Worm (Caenorhabditis elegans) whole organism, mixed stage, embryonic: ENCODE results near the gene srh-37.

Source experiments
- bed-3 ChIP-seq: fragments of 200-800 bp; sonication (Bioruptor generic); optimal IDR thresholded peaks from 3 replicates; lab custom pipeline; 2018; ENCODE audit warnings: mild to moderate bottlenecking, missing genetic modification characterization, moderate library complexity, missing compliant biosample characterization
- blmp-1 ChIP-seq: fragments of 150-350 bp; optimal IDR thresholded peaks from 2 replicates; lab custom pipeline; 2014; ENCODE audit warnings: missing biosample characterization, missing genetic modification characterization
- ceh-43 ChIP-seq: fragments of 200-800 bp; sonication (Bioruptor generic); optimal IDR thresholded peaks from 2 replicates; lab custom pipeline; 2018; ENCODE audit warnings: mild to moderate bottlenecking, missing genetic modification characterization, moderate library complexity, missing compliant biosample characterization
- ceh-83 ChIP-seq: fragments of 200-800 bp; sonication (Bioruptor generic); optimal IDR thresholded peaks from 2 replicates; lab custom pipeline; 2018; ENCODE audit warnings: mild to moderate bottlenecking, missing genetic modification characterization, missing compliant biosample characterization
- ces-1 ChIP-seq: fragments of 150-350 bp; optimal IDR thresholded peaks from 2 replicates; lab custom pipeline; 2014; ENCODE audit warnings: missing biosample characterization, missing genetic modification reagents, missing genetic modification characterization
- cnd-1 ChIP-seq: fragments of 200-800 bp; sonication (Bioruptor generic); optimal IDR thresholded peaks from 2 replicates; lab custom pipeline; 2018; ENCODE audit warnings: mild to moderate bottlenecking, missing genetic modification characterization, missing compliant biosample characterization
- drap-1 ChIP-seq: fragments of 200-800 bp; sonication (Bioruptor generic); optimal IDR thresholded peaks from 3 replicates; lab custom pipeline; 2018; ENCODE audit warnings: mild to moderate bottlenecking, missing genetic modification characterization, missing compliant biosample characterization
- elt-1 ChIP-seq: sonication (generic microtip); optimal IDR thresholded peaks from 2 replicates; lab custom pipeline; 2017; ENCODE audit warnings: missing genetic modification characterization, mild to moderate bottlenecking, missing compliant biosample characterization, antibody characterized with exemption, moderate library complexity, borderline replicate concordance; ENCODE audit not compliant: insufficient read depth
- flh-1 ChIP-seq: fragments of 200-800 bp; sonication (Bioruptor generic); optimal IDR thresholded peaks from 2 replicates; lab custom pipeline; 2018; ENCODE audit warnings: mild to moderate bottlenecking, missing genetic modification characterization, moderate library complexity, missing compliant biosample characterization
- ham-2 ChIP-seq: fragments of 200-800 bp; sonication (Bioruptor generic); optimal IDR thresholded peaks from 2 replicates; lab custom pipeline; 2018; ENCODE audit warnings: mild to moderate bottlenecking, missing genetic modification characterization, missing compliant biosample characterization
- hlh-1 ChIP-seq: fragments of 150-350 bp; optimal IDR thresholded peaks from 2 replicates; lab custom pipeline; 2014; ENCODE audit warnings: missing biosample characterization, missing genetic modification reagents, missing genetic modification characterization
- lin-13 ChIP-seq: fragments of 150-350 bp; optimal IDR thresholded peaks from 2 replicates; lab custom pipeline; 2014; ENCODE audit warnings: missing biosample characterization, missing genetic modification characterization
- lin-32 ChIP-seq: fragments of 200-800 bp; sonication (Bioruptor generic); optimal IDR thresholded peaks from 2 replicates; lab custom pipeline; 2018; ENCODE audit warnings: mild to moderate bottlenecking, missing genetic modification characterization, missing compliant biosample characterization
- lsy-2 ChIP-seq: fragments of 150-350 bp; optimal IDR thresholded peaks from 2 replicates; lab custom pipeline; 2014; ENCODE audit warnings: missing biosample characterization, missing genetic modification characterization
- mab-5 ChIP-seq: fragments of 150-350 bp; optimal IDR thresholded peaks from 2 replicates; lab custom pipeline; 2014; ENCODE audit warnings: missing biosample characterization, missing genetic modification characterization
- mep-1 ChIP-seq: fragments of 150-350 bp; optimal IDR thresholded peaks from 2 replicates; lab custom pipeline; 2017; ENCODE audit warnings: missing biosample characterization, missing genetic modification reagents, missing genetic modification characterization, inconsistent platforms
- mls-2 ChIP-seq: sonication (generic microtip); optimal IDR thresholded peaks from 2 replicates; lab custom pipeline; 2016; ENCODE audit warnings: mild to moderate bottlenecking, missing genetic modification characterization, moderate library complexity, missing compliant biosample characterization
- nhr-12 ChIP-seq: fragments of 150-350 bp; optimal IDR thresholded peaks from 2 replicates; lab custom pipeline; 2014; ENCODE audit warnings: missing biosample characterization, missing genetic modification characterization
- nhr-2 ChIP-seq: fragments of 150-350 bp; optimal IDR thresholded peaks from 2 replicates; lab custom pipeline; 2014; ENCODE audit warnings: missing biosample characterization, missing genetic modification characterization
- nhr-237 ChIP-seq: fragments of 150-350 bp; optimal IDR thresholded peaks from 2 replicates; lab custom pipeline; 2014; ENCODE audit warnings: missing biosample characterization, missing genetic modification characterization
- nhr-28 ChIP-seq: fragments of 150-350 bp; optimal IDR thresholded peaks from 2 replicates; lab custom pipeline; 2014; ENCODE audit warnings: missing biosample characterization, missing genetic modification characterization
- nhr-76 ChIP-seq: sonication (generic microtip); optimal IDR thresholded peaks from 2 replicates; lab custom pipeline; 2017; ENCODE audit warnings: missing biosample characterization, missing genetic modification characterization
- pha-4 ChIP-seq: fragments of 150-350 bp; optimal IDR thresholded peaks from 2 replicates; lab custom pipeline; 2018; ENCODE audit warnings: missing biosample characterization, missing genetic modification reagents, missing genetic modification characterization
- sem-2 ChIP-seq: fragments of 200-800 bp; sonication (Bioruptor generic); optimal IDR thresholded peaks from 2 replicates; lab custom pipeline; 2018; ENCODE audit warnings: mild to moderate bottlenecking, missing genetic modification characterization, missing compliant biosample characterization
- snpc-4 ChIP-seq: fragments of 150-350 bp; optimal IDR thresholded peaks from 2 replicates; lab custom pipeline; 2014; ENCODE audit warnings: missing biosample characterization, missing genetic modification characterization
- sptf-1 ChIP-seq: sonication (generic microtip); optimal IDR thresholded peaks from 2 replicates; lab custom pipeline; 2017; ENCODE audit warnings: mild to moderate bottlenecking, missing genetic modification characterization, moderate library complexity, missing compliant biosample characterization
- tbx-8 ChIP-seq: fragments of 200-800 bp; sonication (Bioruptor generic); optimal IDR thresholded peaks from 2 replicates; lab custom pipeline; 2018; ENCODE audit warnings: mild to moderate bottlenecking, missing genetic modification characterization, moderate library complexity, missing compliant biosample characterization
- unc-120 ChIP-seq: sonication (generic microtip); optimal IDR thresholded peaks from 2 replicates; lab custom pipeline; 2017; ENCODE audit warnings: missing genetic modification characterization, missing compliant biosample characterization; ENCODE audit not compliant: poor library complexity, severe bottlenecking
- zip-8 ChIP-seq: fragments of 150-350 bp; optimal IDR thresholded peaks from 2 replicates; lab custom pipeline; 2014; ENCODE audit warnings: missing biosample characterization, missing genetic modification characterization

The srh-37 gene

DNA sequence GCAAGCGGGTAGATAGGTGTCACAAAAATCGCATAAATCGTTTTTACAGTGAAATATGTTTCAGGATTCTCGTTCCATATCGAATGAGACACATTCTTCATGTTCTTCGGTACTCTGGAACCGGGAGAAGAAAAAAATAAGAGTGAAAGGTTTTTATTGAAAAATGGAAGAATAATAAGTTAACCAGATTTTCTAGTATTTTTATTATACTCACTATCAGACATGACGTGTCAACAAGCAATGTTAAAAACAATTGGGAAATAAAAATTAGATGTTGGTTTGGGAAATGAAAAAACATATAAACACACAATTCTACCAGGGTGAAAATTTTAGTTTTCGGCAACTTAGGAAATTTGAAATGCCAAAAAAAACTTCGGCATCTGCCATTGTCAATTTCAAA is at the start of gene srh-37:
Gene srh-37 (minus strand): TSS at position 101 of the 400 bp plus-strand sequence.
- TF ChIP-seq bed-3 (GFP tag; lab: Kevin White, UChicago) = no peak
- no peak for TF ChIP-seq tbx-8

- TF ChIP-seq ham-2 (GFP tag; lab: Kevin White, UChicago) (no peak), drap-1 (GFP tag; lab: Kevin White, UChicago) (no peak), nhr-2 (tag; lab: Kevin White, UChicago) (no peak), mep-1 (tag; lab: Kevin White, UChicago) (no peak), blmp-1 (tag; lab: Kevin White, UChicago) (no peak), bed-3 (GFP tag; lab: Kevin White, UChicago) (no peak), sptf-1 (tag; lab: Kevin White, UChicago) (no peak)
Observed at ce11 chrV:559940-560339, 47.6 kb upstream of the srh-37 start, which contains the start of gene srx-7. Gene srx-7 (plus strand): TSS chrV:560195.

DNA sequence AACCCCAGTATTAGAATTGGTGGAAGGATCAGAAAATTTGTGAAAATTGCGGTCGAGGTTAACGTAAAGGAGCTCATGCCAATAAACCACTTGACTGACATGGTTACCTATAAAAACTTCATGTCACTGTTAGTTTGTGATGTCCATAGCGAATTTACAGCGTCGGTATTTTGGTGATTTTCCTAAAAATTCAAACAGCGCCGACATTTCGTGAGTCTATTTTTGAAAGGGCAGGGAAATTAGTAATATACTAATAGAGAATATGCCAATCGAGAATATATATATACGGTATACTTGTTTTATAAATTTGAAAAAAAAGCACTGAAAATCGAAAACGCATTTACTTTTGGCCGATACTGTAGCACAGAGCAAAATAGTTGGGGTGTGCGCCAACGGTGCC is 43.7 kb upstream of the srh-37 start, which contains the start of gene srx-8:
Gene srx-8 (minus strand): TSS at position 101 of the 400 bp plus-strand sequence.
- TF ChIP-seq mep-1 (tag; lab: Kevin White, UChicago) (no peak), ceh-83 (no peak), hlh-1 (tag; lab: Kevin White, UChicago) (no peak), nhr-237 (tag; lab: Kevin White, UChicago) (no peak), sem-2 (GFP tag; lab: Kevin White, UChicago) (no peak), sptf-1 (tag; lab: Kevin White, UChicago) (no peak), nhr-28 (no peak), ham-2 (GFP tag; lab: Kevin White, UChicago) (no peak), ces-1 (GFP tag; lab: Kevin White, UChicago) (no peak), nhr-76 (tag; lab: Kevin White, UChicago) (no peak), cnd-1 (no peak), lsy-2 (tag; lab: Kevin White, UChicago) (no peak), lin-32 (GFP tag; lab: Kevin White, UChicago) (no peak), unc-120 (tag; lab: Kevin White, UChicago) (no peak), flh-1 (GFP tag; lab: Kevin White, UChicago) (no peak)

ce11 chrV:553067-553466 is 40.7 kb upstream of the srh-37 start, which contains the start of gene C14C6.8:
Gene C14C6.8 (minus strand): TSS chrV:553167.
- TF ChIP-seq sptf-1 (tag; lab: Kevin White, UChicago) = no peak
- no peak for TF ChIP-seq mls-2
- no peak for TF ChIP-seq flh-1 (GFP tag; lab: Kevin White, UChicago)
- no peak for TF ChIP-seq lsy-2 (tag; lab: Kevin White, UChicago)

- TF ChIP-seq pha-4 (tag; lab: Kevin White, UChicago) (no peak), ceh-43 (no peak), nhr-12 (tag; lab: Kevin White, UChicago) (no peak), ces-1 (GFP tag; lab: Kevin White, UChicago) (no peak), nhr-28 (no peak), unc-120 (tag; lab: Kevin White, UChicago) (no peak)
Observed at ce11 chrV:552406-552805, 40.1 kb upstream of the srh-37 start.

DNA sequence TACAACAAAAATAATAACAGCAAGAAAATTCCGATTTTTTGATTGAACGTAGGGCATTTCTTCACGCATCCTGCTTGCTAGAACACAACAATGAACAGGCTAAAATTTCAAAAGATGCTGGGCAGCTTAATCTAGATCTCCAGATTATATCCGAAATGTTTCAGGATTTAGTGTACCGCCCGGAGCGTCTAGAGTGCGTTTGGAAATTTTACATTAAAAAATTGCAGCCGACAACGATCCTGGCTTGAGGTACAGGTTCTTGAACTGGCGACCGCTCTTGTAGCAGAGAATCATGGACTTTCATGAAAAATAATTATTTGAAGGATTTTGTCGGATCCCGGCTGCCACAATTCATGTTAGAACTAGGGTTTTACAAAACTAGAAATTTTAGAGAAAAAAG is 35.7 kb upstream of the srh-37 start, which contains the start of gene C14C6.6:
Gene C14C6.6 (minus strand): TSS at position 101 of the 400 bp plus-strand sequence.
- TF ChIP-seq snpc-4 (no peak), elt-1 (no peak), unc-120 (tag; lab: Kevin White, UChicago) (no peak), cnd-1 (no peak), bed-3 (GFP tag; lab: Kevin White, UChicago) (no peak), zip-8 (tag; lab: Kevin White, UChicago) (no peak), mab-5 (tag; lab: Kevin White, UChicago) (no peak), flh-1 (GFP tag; lab: Kevin White, UChicago) (no peak), sem-2 (GFP tag; lab: Kevin White, UChicago) (no peak), lin-13 (tag; lab: Kevin White, UChicago) (no peak), nhr-28 (no peak)
